Fruit fly (Drosophila melanogaster) whole organism, embryonic: ENCODE data around the gene CG7987.
A peak's percentile ranks its signal among the peaks of the same experiment; 100 is the strongest.

Source experiments
- C15 ChIP-seq: fragments of 200-800 bp; sonication (Bioruptor generic); IDR thresholded peaks from 3 replicates; pipeline ENCODE4 v1.3.6; 2022; ENCODE audit warnings: missing biosample characterization, missing genetic modification characterization
- CG10267 ChIP-seq: fragments of 200-800 bp; sonication (Bioruptor generic); optimal IDR thresholded peaks from 2 replicates; lab custom pipeline; 2018; ENCODE audit warnings: missing biosample characterization, mild to moderate bottlenecking, missing genetic modification characterization, moderate library complexity
- CG10431 ChIP-seq: fragments of 200-800 bp; sonication (Bioruptor generic); optimal IDR thresholded peaks from 3 replicates; lab custom pipeline; 2018; ENCODE audit warnings: missing biosample characterization, mild to moderate bottlenecking, missing genetic modification characterization
- CG10543 ChIP-seq: fragments of 200-800 bp; sonication (Bioruptor generic); optimal IDR thresholded peaks from 3 replicates; lab custom pipeline; 2017; ENCODE audit warnings: missing biosample characterization, mild to moderate bottlenecking, missing genetic modification characterization, moderate library complexity
- CG13287 ChIP-seq: fragments of 200-800 bp; sonication (Bioruptor generic); IDR thresholded peaks from 2 replicates; pipeline ENCODE4 v1.3.6; 2022; ENCODE audit warnings: missing biosample characterization, missing genetic modification characterization; ENCODE audit not compliant: partially characterized antibody
- CG17385 ChIP-seq: fragments of 200-800 bp; sonication (Bioruptor generic); optimal IDR thresholded peaks from 3 replicates; lab custom pipeline; 2018; ENCODE audit warnings: missing biosample characterization, mild to moderate bottlenecking, missing genetic modification characterization
- CG1792 ChIP-seq: fragments of 200-800 bp; sonication (Bioruptor generic); optimal IDR thresholded peaks from 2 replicates; lab custom pipeline; 2016; ENCODE audit warnings: missing biosample characterization, missing genetic modification characterization
- CG18011 ChIP-seq: fragments of 200-800 bp; sonication (Bioruptor generic); optimal IDR thresholded peaks from 2 replicates; lab custom pipeline; 2017; ENCODE audit warnings: missing biosample characterization, missing genetic modification characterization, mild to moderate bottlenecking, moderate library complexity, missing genotype
- CG2678 ChIP-seq: fragments of 200-800 bp; sonication (Bioruptor generic); optimal IDR thresholded peaks from 3 replicates; lab custom pipeline; 2019; ENCODE audit warnings: missing biosample characterization, mild to moderate bottlenecking, missing genetic modification characterization, moderate library complexity
- CG30403 ChIP-seq: fragments of 200-800 bp; sonication (Bioruptor generic); optimal IDR thresholded peaks from 3 replicates; lab custom pipeline; 2016; ENCODE audit warnings: missing biosample characterization, missing genetic modification characterization
- CG32767 ChIP-seq: fragments of 200-800 bp; sonication (Bioruptor generic); IDR thresholded peaks from 2 replicates; pipeline ENCODE4 v1.3.6; 2022; ENCODE audit warnings: missing biosample characterization, missing genetic modification characterization
- CG34224 ChIP-seq: fragments of 200-800 bp; sonication (Bioruptor generic); IDR thresholded peaks from 3 replicates; pipeline ENCODE4 v1.3.6; 2022; ENCODE audit warnings: missing biosample characterization, missing genetic modification characterization; ENCODE audit not compliant: partially characterized antibody
- CG3847 ChIP-seq: fragments of 200-800 bp; sonication (Bioruptor generic); IDR thresholded peaks from 2 replicates; pipeline ENCODE4 v1.3.6; 2022; ENCODE audit warnings: missing biosample characterization, missing genetic modification characterization
- CG4328 ChIP-seq: fragments of 200-800 bp; sonication (Bioruptor generic); optimal IDR thresholded peaks from 3 replicates; lab custom pipeline; 2017; ENCODE audit warnings: missing biosample characterization, missing genetic modification reagents, missing genetic modification characterization
- CG4360 ChIP-seq: fragments of 200-800 bp; sonication (Bioruptor generic); IDR thresholded peaks from 2 replicates; pipeline ENCODE4 v1.3.6; 2022; ENCODE audit warnings: missing biosample characterization, missing genetic modification characterization
- CG4854 ChIP-seq: fragments of 200-800 bp; sonication (Bioruptor generic); optimal IDR thresholded peaks from 2 replicates; lab custom pipeline; 2016; ENCODE audit warnings: missing biosample characterization, missing genetic modification characterization, inconsistent platforms
- CG7556 ChIP-seq: fragments of 200-800 bp; sonication (Bioruptor generic); optimal IDR thresholded peaks from 2 replicates; lab custom pipeline; 2017; ENCODE audit warnings: missing biosample characterization, mild to moderate bottlenecking, missing genetic modification characterization
- CG7839 ChIP-seq: fragments of 200-800 bp; sonication (Bioruptor generic); optimal IDR thresholded peaks from 3 replicates; lab custom pipeline; 2018; ENCODE audit warnings: missing biosample characterization, mild to moderate bottlenecking, missing genetic modification characterization, moderate library complexity
- CG7963 ChIP-seq: fragments of 200-800 bp; sonication (Bioruptor generic); IDR thresholded peaks from 3 replicates; pipeline ENCODE4 v1.3.6; 2022; ENCODE audit warnings: missing biosample characterization, missing genetic modification characterization; ENCODE audit not compliant: partially characterized antibody
- Dp ChIP-seq: fragments of 200-800 bp; sonication (Bioruptor generic); optimal IDR thresholded peaks from 2 replicates; lab custom pipeline; 2018; ENCODE audit warnings: missing biosample characterization, mild to moderate bottlenecking, missing genetic modification characterization, moderate library complexity
- Fer3 ChIP-seq: fragments of 200-800 bp; sonication (Bioruptor generic); optimal IDR thresholded peaks from 2 replicates; lab custom pipeline; 2018; ENCODE audit warnings: missing biosample characterization, mild to moderate bottlenecking, missing genetic modification characterization, moderate library complexity
- HLH4C ChIP-seq: fragments of 200-800 bp; sonication (Bioruptor generic); IDR thresholded peaks from 3 replicates; pipeline ENCODE4 v1.3.6; 2022; ENCODE audit warnings: missing biosample characterization, missing genetic modification characterization; ENCODE audit not compliant: partially characterized antibody
- Meics ChIP-seq: fragments of 200-800 bp; sonication (Bioruptor generic); optimal IDR thresholded peaks from 2 replicates; lab custom pipeline; 2017; ENCODE audit warnings: missing biosample characterization, mild to moderate bottlenecking, missing genetic modification characterization
- Nf-YB ChIP-seq: fragments of 200-800 bp; sonication (Bioruptor generic); optimal IDR thresholded peaks from 3 replicates; lab custom pipeline; 2019; ENCODE audit warnings: missing biosample characterization, mild to moderate bottlenecking, missing genetic modification characterization, moderate library complexity
- Six4 ChIP-seq: fragments of 200-800 bp; sonication (Bioruptor generic); optimal IDR thresholded peaks from 2 replicates; lab custom pipeline; 2016; ENCODE audit warnings: missing biosample characterization, missing genetic modification characterization
- Sry-δ ChIP-seq: fragments of 200-800 bp; sonication (Bioruptor generic); optimal IDR thresholded peaks from 2 replicates; lab custom pipeline; 2016; ENCODE audit warnings: missing biosample characterization, missing genetic modification characterization
- TFAM ChIP-seq: fragments of 200-800 bp; sonication (Bioruptor generic); optimal IDR thresholded peaks from 2 replicates; lab custom pipeline; 2017; ENCODE audit warnings: missing biosample characterization, missing genetic modification characterization, inconsistent platforms
- ci ChIP-seq: fragments of 200-800 bp; sonication (Bioruptor generic); IDR thresholded peaks from 3 replicates; pipeline ENCODE4 v1.3.6; 2022; ENCODE audit warnings: missing biosample characterization, missing genetic modification characterization
- da ChIP-seq: fragments of 200-800 bp; sonication (Bioruptor generic); optimal IDR thresholded peaks from 2 replicates; lab custom pipeline; 2016; ENCODE audit warnings: missing biosample characterization, missing genetic modification characterization
- dmrt99B ChIP-seq: fragments of 200-800 bp; sonication (Bioruptor generic); optimal IDR thresholded peaks from 2 replicates; lab custom pipeline; 2018; ENCODE audit warnings: missing biosample characterization, mild to moderate bottlenecking, missing genetic modification characterization, moderate library complexity
- dysf ChIP-seq: fragments of 200-800 bp; sonication (Bioruptor generic); IDR thresholded peaks from 3 replicates; pipeline ENCODE4 v1.3.6; 2022; ENCODE audit warnings: missing biosample characterization, missing genetic modification characterization
- eve ChIP-seq, 2 experiments: fragments of >200 bp; optimal IDR thresholded peaks; 2 replicates each; lab custom pipeline; 2017; ENCODE audit warnings: missing biosample characterization in 2 of 2, missing genetic modification characterization in 2 of 2
- fd96Cb ChIP-seq: fragments of 200-800 bp; sonication (Bioruptor generic); optimal IDR thresholded peaks from 2 replicates; lab custom pipeline; 2018; ENCODE audit warnings: missing biosample characterization, mild to moderate bottlenecking, missing genetic modification characterization, moderate library complexity
- lov ChIP-seq, 2 experiments: fragments of 200-800 bp in 1 of 2; fragments of >200 bp in 1 of 2; sonication (Bioruptor generic) in 1 of 2; IDR thresholded peaks in 1 of 2; optimal IDR thresholded peaks in 1 of 2; 2 replicates in 1 of 2; 3 replicates in 1 of 2; pipeline versions ENCODE4 v1.3.6 to Lab custom; 2017 to 2022; ENCODE audit warnings: missing biosample characterization in 1 of 2, missing genetic modification characterization in 1 of 2
- mld ChIP-seq: fragments of 200-800 bp; sonication (Bioruptor generic); IDR thresholded peaks from 3 replicates; pipeline ENCODE4 v1.3.6; 2022; ENCODE audit warnings: missing biosample characterization, missing genetic modification characterization; ENCODE audit not compliant: partially characterized antibody
- nerfin-1 ChIP-seq: fragments of 200-800 bp; sonication (Bioruptor generic); optimal IDR thresholded peaks from 3 replicates; lab custom pipeline; 2019; ENCODE audit warnings: missing biosample characterization, mild to moderate bottlenecking, missing genetic modification characterization, moderate library complexity
- nmo ChIP-seq: fragments of 200-800 bp; sonication (Bioruptor generic); optimal IDR thresholded peaks from 2 replicates; lab custom pipeline; 2018; ENCODE audit warnings: missing biosample characterization, mild to moderate bottlenecking, missing genetic modification characterization, moderate library complexity
- odd ChIP-seq: fragments of 200-800 bp; sonication (Bioruptor generic); optimal IDR thresholded peaks from 2 replicates; lab custom pipeline; 2017; ENCODE audit warnings: missing biosample characterization, mild to moderate bottlenecking, missing genetic modification characterization
- pb ChIP-seq: fragments of 200-800 bp; sonication (Bioruptor generic); optimal IDR thresholded peaks from 3 replicates; lab custom pipeline; 2016; ENCODE audit warnings: missing biosample characterization, missing genetic modification characterization
- pzg ChIP-seq: fragments of 200-800 bp; sonication (Bioruptor generic); optimal IDR thresholded peaks from 3 replicates; lab custom pipeline; 2018; ENCODE audit warnings: missing biosample characterization, mild to moderate bottlenecking, missing genetic modification characterization, moderate library complexity
- sc ChIP-seq, 3 experiments: fragments of >200 bp in 2 of 3; fragments of 200-800 bp in 1 of 3; sonication (Bioruptor generic) in 1 of 3; optimal IDR thresholded peaks; 2 replicates in 2 of 3; 3 replicates in 1 of 3; lab custom pipeline; 2017; ENCODE audit warnings: mild to moderate bottlenecking in 1 of 3, missing biosample characterization in 1 of 3, missing genetic modification characterization in 1 of 3, missing genetic modification reagents in 1 of 3
- scrt ChIP-seq: fragments of 200-800 bp; sonication (Bioruptor generic); optimal IDR thresholded peaks from 2 replicates; lab custom pipeline; 2018; ENCODE audit warnings: missing biosample characterization, mild to moderate bottlenecking, missing genetic modification characterization, moderate library complexity
- sim ChIP-seq: fragments of 200-800 bp; sonication (Bioruptor generic); IDR thresholded peaks from 2 replicates; pipeline ENCODE4 v1.3.6; 2022; ENCODE audit warnings: missing biosample characterization, missing genetic modification characterization
- stc ChIP-seq: fragments of 200-800 bp; sonication (Bioruptor generic); IDR thresholded peaks from 2 replicates; pipeline ENCODE4 v1.3.6; 2022; ENCODE audit warnings: missing biosample characterization, missing genetic modification characterization
- toy ChIP-seq: fragments of 200-800 bp; sonication (Bioruptor generic); IDR thresholded peaks from 2 replicates; pipeline ENCODE4 v1.3.6; 2022; ENCODE audit warnings: missing biosample characterization, missing genetic modification characterization
- unpg ChIP-seq: fragments of 200-800 bp; sonication (Bioruptor generic); optimal IDR thresholded peaks from 3 replicates; lab custom pipeline; 2018; ENCODE audit warnings: missing biosample characterization, mild to moderate bottlenecking, missing genetic modification characterization, moderate library complexity
- vvl ChIP-seq: fragments of 200-800 bp; sonication (Bioruptor generic); IDR thresholded peaks from 2 replicates; pipeline ENCODE4 v1.3.6; 2022; ENCODE audit warnings: missing biosample characterization, missing genetic modification characterization

CG7987 gene

DNA sequence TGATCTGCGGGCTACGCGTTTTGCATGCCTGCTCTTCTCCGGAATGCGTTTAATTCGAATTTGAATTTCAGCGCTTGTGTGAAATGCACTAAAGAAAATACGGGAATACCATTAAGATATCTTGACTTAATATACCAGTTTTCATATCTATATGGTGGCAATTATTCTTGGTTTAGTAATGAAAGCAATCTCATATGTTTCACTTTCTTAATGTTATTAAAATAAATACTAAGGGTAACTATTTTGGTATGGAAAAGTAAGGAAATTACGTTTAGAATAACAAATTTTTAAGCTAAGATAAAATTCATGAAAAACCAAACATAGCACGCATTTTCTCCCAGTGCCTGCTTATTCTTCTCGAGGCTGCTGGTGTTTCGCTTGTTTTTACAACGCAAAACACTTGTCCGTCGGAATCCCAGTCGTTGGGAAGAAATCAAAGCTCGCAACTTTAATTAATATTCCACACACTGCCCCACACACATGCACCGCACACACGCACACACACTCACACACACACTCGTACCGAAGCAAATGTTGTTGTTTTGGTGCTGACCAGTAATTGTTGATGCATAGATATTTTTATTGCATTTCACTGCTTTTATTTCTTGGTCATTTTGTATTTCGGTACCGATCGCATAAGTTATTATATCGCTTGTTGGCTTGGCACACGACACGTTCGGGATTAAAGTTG is 2.3 kb upstream of the CG7987 start (continued):
- TF ChIP-seq Meics (peak; percentile 5), C15 (GFP tag; lab: Robert Waterston, UW) (no peak), da (GFP tag; lab: Kevin White, UChicago) (no peak), Dp (GFP tag; lab: Kevin White, UChicago) (no peak), CG34224 (GFP tag; lab: Robert Waterston, UW) (no peak), vvl (no peak), toy (no peak), nmo (GFP tag; lab: Kevin White, UChicago) (peak; percentile 46), fd96Cb (tag; lab: Kevin White, UChicago) (peak; percentile 30), stc (GFP tag; lab: Robert Waterston, UW) (no peak), Nf-YB (GFP tag; lab: Kevin White, UChicago) (no peak), CG18011 (no peak), CG4360 (GFP tag; lab: Robert Waterston, UW) (no peak), nerfin-1 (tag; lab: Kevin White, UChicago) (no peak), CG17385 (GFP tag; lab: Kevin White, UChicago) (peak; percentile 23), TFAM (GFP tag; lab: Kevin White, UChicago) (no peak), Sry-δ (GFP tag; lab: Kevin White, UChicago) (no peak), CG1792 (GFP tag; lab: Kevin White, UChicago) (no peak), scrt (GFP tag; lab: Kevin White, UChicago) (no peak), CG7839 (tag; lab: Kevin White, UChicago) (peak; percentile 30), CG7963 (GFP tag; lab: Robert Waterston, UW) (no peak), CG10267 (no peak), sc (optimal IDR thresholded peaks at IDR 0.05; lab: Kevin White, UChicago) (no peak), sc (GFP tag; optimal IDR thresholded peaks at IDR 0.05; lab: Kevin White, UChicago) (no peak), CG13287 (no peak), sim (GFP tag; lab: Robert Waterston, UW) (no peak), lov (optimal IDR thresholded peaks at IDR 0.05; lab: Kevin White, UChicago) (no peak), lov (GFP tag; IDR thresholded peaks at IDR 0.05; lab: Robert Waterston, UW) (no peak), CG7556 (GFP tag; lab: Kevin White, UChicago) (no peak), Six4 (no peak), CG32767 (no peak), unpg (GFP tag; lab: Kevin White, UChicago) (peak; percentile 39), CG10431 (no peak), mld (GFP tag; lab: Robert Waterston, UW) (0 out of 3 replicates have a peak, but pooled peaks have one; percentile 34), HLH4C (GFP tag; lab: Robert Waterston, UW) (no peak), CG4854 (GFP tag; lab: Kevin White, UChicago) (no peak), pb (no peak), dmrt99B (peak; percentile 51), CG4328 (GFP tag; lab: Kevin White, UChicago) (no peak), CG30403 (peak; percentile 3), dysf (GFP tag; lab: Robert Waterston, UW) (0 out of 3 replicates have a peak, but pooled peaks have one; percentile 31), eve (GFP tag; optimal IDR thresholded peaks at IDR 0.05; lab: Kevin White, UChicago) (no peak), Fer3 (tag; lab: Kevin White, UChicago) (no peak), pzg (GFP tag; lab: Kevin White, UChicago) (no peak), CG3847 (GFP tag; lab: Robert Waterston, UW) (0 out of 2 replicates have a peak, but pooled peaks have one; percentile 6), CG2678 (peak; percentile 50), odd (GFP tag; lab: Kevin White, UChicago) (peak; percentile 18), CG10543 (GFP tag; lab: Kevin White, UChicago) (no peak), ci (0 out of 3 replicates have a peak, but pooled peaks have one; percentile 26)
